Fruit fly (Drosophila melanogaster) whole organism, wandering third instar larva: ENCODE data around the gene Agpat3.

Experiments
- brk ChIP-seq: fragments of 200-800 bp; sonication (Bioruptor generic); optimal IDR thresholded peaks from 2 replicates; lab custom pipeline; 2016; ENCODE audit warnings: missing biosample characterization, mild to moderate bottlenecking, missing genetic modification characterization
- foxo ChIP-seq, 2 experiments: fragments of 200-800 bp; sonication (Bioruptor generic); optimal IDR thresholded peaks; 2 replicates in 1 of 2; 3 replicates in 1 of 2; lab custom pipeline; 2016 to 2017; ENCODE audit warnings: missing biosample characterization in 2 of 2, missing genetic modification characterization in 2 of 2
- jim ChIP-seq: fragments of 175-275, 200-325 bp; sonication (Bioruptor generic); optimal IDR thresholded peaks from 2 replicates; lab custom pipeline; 2016; ENCODE audit warnings: missing biosample characterization, mild to moderate bottlenecking, missing genetic modification characterization
- sage ChIP-seq: fragments of 200-800 bp; sonication (Bioruptor generic); optimal IDR thresholded peaks from 2 replicates; lab custom pipeline; 2016; ENCODE audit warnings: missing biosample characterization, mild to moderate bottlenecking, missing genetic modification characterization

DNA sequence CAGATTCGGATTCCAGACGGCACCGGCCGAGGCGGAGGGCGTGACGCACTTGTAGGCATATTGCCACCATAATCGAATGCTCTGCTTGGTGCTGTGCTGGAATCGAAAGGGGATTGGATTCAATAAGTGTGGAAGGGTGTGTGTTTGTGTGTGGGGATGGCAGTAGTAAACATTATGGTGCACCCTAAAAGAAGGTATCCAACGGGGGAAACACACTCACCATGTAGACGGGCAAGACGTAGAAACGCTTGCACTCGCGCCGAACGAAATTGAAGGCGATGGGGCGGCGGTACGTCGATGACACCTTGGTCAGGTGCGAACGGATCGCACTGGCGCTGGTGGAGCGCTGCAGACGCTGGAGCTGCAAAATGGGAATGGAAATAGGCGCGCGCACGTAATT lies 5.5 kb upstream of the Agpat3 start:
- TF ChIP-seq brk (GFP tag; lab: Kevin White, UChicago) (no peak), sage (GFP tag; lab: Kevin White, UChicago) (no peak), foxo (GFP tag; optimal IDR thresholded peaks at IDR 0.05; lab: Kevin White, UChicago) (no peak), jim (GFP tag; lab: Kevin White, UChicago) (no peak)
